Fruit fly (Drosophila melanogaster): ENCODE measurements around the gene Pp2A-29B.

The Pp2A-29B gene

DNA sequence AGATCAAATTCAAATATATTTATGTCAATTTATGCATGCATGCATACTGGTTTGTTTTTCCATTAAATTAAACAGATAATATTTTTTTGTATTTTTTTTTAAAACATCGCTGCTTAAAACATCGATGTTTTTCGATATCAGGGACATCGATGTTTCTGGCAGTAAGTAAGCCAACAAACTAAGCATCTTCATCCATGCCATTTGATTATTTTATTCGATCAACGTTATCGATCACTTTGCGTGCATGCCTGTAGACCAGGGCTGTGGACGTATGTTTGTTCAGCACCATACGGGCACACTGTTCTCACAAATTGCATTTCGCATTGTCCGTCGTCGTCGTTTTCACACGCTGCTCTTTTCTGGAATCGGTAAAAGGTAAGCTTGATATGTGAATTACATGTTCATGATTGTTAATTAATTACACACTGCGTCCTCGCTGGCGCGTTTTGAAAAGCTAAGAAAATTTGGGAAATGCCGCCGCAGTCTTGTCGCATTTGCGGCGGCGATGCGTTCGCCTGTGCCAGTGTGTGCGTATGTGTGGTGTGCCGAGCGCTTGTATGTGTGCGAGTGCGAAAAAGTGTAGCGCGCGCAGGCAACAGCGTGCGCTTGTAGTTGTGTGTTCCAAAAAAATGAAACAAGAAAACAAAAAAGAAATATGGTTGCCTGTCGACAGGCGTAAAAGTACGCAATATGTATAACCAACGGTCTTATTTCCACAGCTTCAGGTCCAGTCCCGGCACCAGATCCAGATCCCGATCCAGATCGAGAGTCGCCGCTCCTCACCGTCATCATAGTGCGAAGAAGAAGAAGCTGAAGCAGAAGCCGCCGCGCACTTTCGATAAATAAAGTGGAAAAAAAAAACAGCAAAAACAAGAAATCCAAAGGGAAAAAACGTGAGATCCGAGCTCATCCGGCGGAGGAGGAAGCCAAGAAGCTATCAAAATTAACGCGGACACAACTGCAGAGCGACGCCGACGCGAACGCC, 37.7 kb downstream of the Pp2A-29B start, which contains the start of gene emb:
Gene emb, plus strand, starts transcription at position 288 of the 985 bp plus-strand sequence.
- TF ChIP-seq noc (tag; optimal IDR thresholded peaks at IDR 0.05): peak; percentile 44

DNA sequence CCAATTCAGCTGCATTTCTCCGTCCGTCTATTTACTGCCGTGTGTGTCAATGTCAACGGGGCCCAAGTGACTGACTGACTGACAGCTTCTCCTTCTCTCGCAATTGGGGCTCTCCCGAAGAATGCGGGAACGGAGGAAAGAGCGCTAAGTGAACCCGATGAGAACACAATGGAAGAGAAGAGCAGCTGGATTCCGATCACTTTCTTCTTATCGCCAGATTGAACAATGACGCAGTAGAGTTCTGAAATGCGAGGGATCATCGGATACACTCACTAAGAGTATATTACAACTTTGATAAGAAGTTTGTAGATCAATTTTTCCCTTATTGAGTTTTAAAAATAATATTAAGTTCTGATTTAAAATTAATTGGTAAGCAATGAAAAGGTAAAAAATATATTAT, 45.7 kb downstream of the Pp2A-29B start, which contains the start of gene Naglu:
Gene Naglu, minus strand, starts transcription at position 339 of the 400 bp plus-strand sequence.
- TF ChIP-seq noc (tag; optimal IDR thresholded peaks at IDR 0.05): no peak

- no peak for TF ChIP-seq noc (tag; optimal IDR thresholded peaks at IDR 0.05)
These were observed 49.3 kb downstream of the Pp2A-29B start, which contains the start of the genes CG13398 and Akap200 for dm6 chr2L:8414887-8415883. Gene CG13398, minus strand, starts transcription at chr2L:8415256. Gene Akap200, plus strand, starts transcription at chr2L:8415690.

- peak; percentile 21 for TF ChIP-seq noc (tag; optimal IDR thresholded peaks at IDR 0.05)
These were observed 50.7 kb downstream of the Pp2A-29B start for dm6 chr2L:8416350-8417046.

- TF ChIP-seq noc (tag; optimal IDR thresholded peaks at IDR 0.05): no peak
These were observed 51.7 kb downstream of the Pp2A-29B start for dm6 chr2L:8417562-8417961.

DNA sequence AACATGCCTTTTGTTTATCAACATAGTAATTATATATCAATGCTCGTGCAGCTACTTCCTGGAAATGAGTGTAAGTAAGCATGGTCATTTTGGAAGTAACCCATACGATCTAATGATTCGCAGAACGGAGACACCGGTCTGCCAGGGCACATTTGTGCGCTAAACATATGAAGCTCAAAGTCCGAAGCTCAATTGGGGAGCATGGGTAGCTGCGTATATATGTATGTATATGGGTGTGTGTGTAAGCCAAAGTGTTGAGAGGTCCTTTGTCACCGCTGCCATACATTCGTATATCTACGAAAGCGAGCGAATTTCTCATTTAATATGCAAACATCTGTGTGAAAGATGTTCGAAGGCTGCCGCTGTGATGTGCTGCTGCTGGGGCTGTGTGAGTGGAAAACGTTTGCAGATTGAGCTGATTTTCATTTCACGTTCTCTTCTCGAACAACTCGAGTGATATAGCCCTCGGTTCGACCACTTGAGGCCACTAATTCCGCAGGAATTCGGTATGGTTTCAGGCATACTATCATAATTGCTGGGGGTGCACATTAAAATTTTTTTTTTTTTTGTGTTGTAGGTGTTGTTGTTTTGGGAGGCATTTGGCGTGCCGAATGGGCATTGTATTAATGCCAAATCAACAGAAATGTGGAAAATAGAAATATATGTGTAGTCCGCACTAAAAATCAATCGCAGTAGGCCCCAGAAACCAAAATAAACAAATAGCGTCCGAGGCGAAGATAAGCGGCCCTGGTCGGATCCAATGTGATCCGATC, 52.5 kb downstream of the Pp2A-29B start:
- no peak for TF ChIP-seq noc (tag; optimal IDR thresholded peaks at IDR 0.05)

- TF ChIP-seq noc (tag; optimal IDR thresholded peaks at IDR 0.05): no peak
These were observed 53.6 kb downstream of the Pp2A-29B start for dm6 chr2L:8419382-8419940.

Measured in whole organism, larva.